Worm (Caenorhabditis elegans): ENCODE measurements around the gene B0252.1.
A peak's percentile ranks its signal among the peaks of the same experiment; 100 is the strongest.

- TF ChIP-seq rnt-1 (tag; optimal IDR thresholded peaks at IDR 0.05), result no peak
- no peak for TF ChIP-seq nhr-11 (tag; optimal IDR thresholded peaks at IDR 0.05)
- TF ChIP-seq efl-1 (optimal IDR thresholded peaks at IDR 0.05), result no peak
- TF ChIP-seq efl-1 (GFP tag; optimal IDR thresholded peaks at IDR 0.05 in 1 of 2), result peak in 1 of 2 experiments; percentile 85
- no peak for TF ChIP-seq ets-5 (GFP tag; IDR thresholded peaks at IDR 0.05)
- TF ChIP-seq C16A3.4 (tag; optimal IDR thresholded peaks at IDR 0.05), result no peak
- no peak for TF ChIP-seq nhr-28 (tag; optimal IDR thresholded peaks at IDR 0.05)
- TF ChIP-seq lsy-2 (tag; optimal IDR thresholded peaks at IDR 0.05), result no peak
- TF ChIP-seq dpl-1 (GFP tag; optimal IDR thresholded peaks at IDR 0.05), result no peak
- no peak for TF ChIP-seq alr-1 (tag; optimal IDR thresholded peaks at IDR 0.05; ENCODE audit: borderline replicate concordance)
- no peak for TF ChIP-seq sup-37 (GFP tag; optimal IDR thresholded peaks at IDR 0.05)
- TF ChIP-seq pqm-1 (tag; optimal IDR thresholded peaks at IDR 0.05), result no peak
- no peak for TF ChIP-seq ceh-88 (GFP tag; IDR thresholded peaks at IDR 0.05)
- no peak for TF ChIP-seq nhr-20 (tag; optimal IDR thresholded peaks at IDR 0.05)
These were observed 1.8 kb upstream of the B0252.1 start, which contains the start of gene B0252.11 for ce11 chrII:6917710-6918109.
